Worm (Caenorhabditis elegans): ENCODE data around the gene fbxa-50.

DNA sequence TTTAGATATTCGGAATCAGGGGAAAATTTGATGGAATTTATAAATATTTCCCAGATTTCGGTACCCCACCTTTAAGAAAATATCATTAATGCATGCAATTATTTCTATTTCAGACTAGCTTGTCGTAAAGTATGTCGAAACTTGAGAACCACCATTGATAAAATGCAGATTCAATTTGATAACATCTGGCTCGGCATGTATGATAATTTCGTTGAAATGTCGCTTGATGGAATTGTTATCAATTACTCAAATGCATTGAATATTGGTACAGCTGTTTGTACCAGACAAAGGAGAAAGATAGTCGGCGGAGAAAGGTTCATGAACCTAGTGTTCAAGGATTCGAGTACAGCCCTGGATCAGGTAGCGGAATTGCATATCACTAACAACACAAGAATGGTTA lies 43.6 kb upstream of the fbxa-50 start, which contains the start of gene Y82E9BL.19:
- TF ChIP-seq pha-4 (tag; optimal IDR thresholded peaks at IDR 0.05), result no peak
- no peak for TF ChIP-seq ceh-22 (tag; optimal IDR thresholded peaks at IDR 0.05)
- TF ChIP-seq K09A11.1 (tag; optimal IDR thresholded peaks at IDR 0.05; ENCODE audit: insufficient read depth), result no peak
- TF ChIP-seq ceh-34 (tag; optimal IDR thresholded peaks at IDR 0.05), result no peak
- TF ChIP-seq unc-3 (GFP tag; conservative IDR thresholded peaks at IDR 0.05), result no peak
- no peak for TF ChIP-seq unc-3 (tag; optimal IDR thresholded peaks at IDR 0.05)
- no peak for TF ChIP-seq ref-2 (tag; optimal IDR thresholded peaks at IDR 0.05)

Measured in whole organism, late embryonic.